Worm (Caenorhabditis elegans) whole organism, mixed stage, embryonic: ENCODE results near the gene cbn-1.

ENCODE experiments used
- blmp-1 ChIP-seq: fragments of 150-350 bp; optimal IDR thresholded peaks from 2 replicates; lab custom pipeline; 2014; ENCODE audit warnings: missing biosample characterization, missing genetic modification characterization
- ham-2 ChIP-seq: fragments of 200-800 bp; sonication (Bioruptor generic); optimal IDR thresholded peaks from 2 replicates; lab custom pipeline; 2018; ENCODE audit warnings: mild to moderate bottlenecking, missing genetic modification characterization, missing compliant biosample characterization
- mab-5 ChIP-seq: fragments of 150-350 bp; optimal IDR thresholded peaks from 2 replicates; lab custom pipeline; 2014; ENCODE audit warnings: missing biosample characterization, missing genetic modification characterization
- mep-1 ChIP-seq: fragments of 150-350 bp; optimal IDR thresholded peaks from 2 replicates; lab custom pipeline; 2017; ENCODE audit warnings: missing biosample characterization, missing genetic modification reagents, missing genetic modification characterization, inconsistent platforms
- nhr-12 ChIP-seq: fragments of 150-350 bp; optimal IDR thresholded peaks from 2 replicates; lab custom pipeline; 2014; ENCODE audit warnings: missing biosample characterization, missing genetic modification characterization
- tbx-8 ChIP-seq: fragments of 200-800 bp; sonication (Bioruptor generic); optimal IDR thresholded peaks from 2 replicates; lab custom pipeline; 2018; ENCODE audit warnings: mild to moderate bottlenecking, missing genetic modification characterization, moderate library complexity, missing compliant biosample characterization
- unc-39 ChIP-seq: fragments of 150-350 bp; optimal IDR thresholded peaks from 2 replicates; lab custom pipeline; 2014; ENCODE audit warnings: missing biosample characterization, missing genetic modification characterization
- unc-62 ChIP-seq: fragments of 150-350 bp; optimal IDR thresholded peaks from 2 replicates; lab custom pipeline; 2014; ENCODE audit warnings: missing biosample characterization, missing genetic modification reagents, missing genetic modification characterization

DNA sequence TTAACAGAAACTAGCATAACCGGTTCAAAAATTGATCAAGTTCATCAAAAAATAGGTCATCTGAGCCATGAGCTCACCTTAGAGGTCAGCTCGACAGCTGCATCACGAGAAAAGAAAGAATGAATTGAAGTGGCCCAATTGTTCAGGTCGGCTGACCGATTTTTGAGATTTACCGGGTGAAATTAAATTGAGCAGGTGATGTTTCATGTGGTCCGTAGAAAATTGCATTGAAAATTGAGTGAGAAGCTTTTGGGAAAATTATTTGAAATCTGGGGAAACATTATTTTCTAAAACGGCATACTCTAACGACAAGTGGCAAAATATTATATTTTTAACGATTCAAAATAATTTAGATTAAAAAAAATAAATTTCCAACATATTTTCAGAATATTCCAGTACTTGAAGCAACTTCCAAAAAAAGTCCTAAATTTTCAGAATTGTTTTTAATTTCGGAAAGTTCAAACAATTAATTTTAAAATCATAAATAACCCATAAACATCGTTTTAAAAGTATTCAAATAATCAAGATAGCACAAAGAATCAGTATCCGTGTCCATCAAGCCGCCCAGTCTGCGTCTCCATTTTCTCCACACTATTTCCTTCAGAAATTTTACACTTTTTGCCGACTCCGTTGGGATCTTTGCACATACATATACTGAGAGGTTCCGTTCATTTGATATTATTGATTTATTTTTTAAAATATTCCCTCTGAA, 6.5 kb downstream of the cbn-1 start, which contains the start of gene sgcb-1:
- no peak for TF ChIP-seq mep-1 (tag; lab: Kevin White, UChicago)
- TF ChIP-seq mab-5 (tag; lab: Kevin White, UChicago) = no peak
- no peak for TF ChIP-seq blmp-1 (tag; lab: Kevin White, UChicago)
- TF ChIP-seq unc-39 (tag; lab: Kevin White, UChicago) = no peak
- TF ChIP-seq tbx-8 (GFP tag; lab: Kevin White, UChicago) = no peak
- no peak for TF ChIP-seq nhr-12 (tag; lab: Kevin White, UChicago)
- TF ChIP-seq ham-2 (GFP tag; lab: Kevin White, UChicago) = no peak
- TF ChIP-seq unc-62 (GFP tag; lab: Kevin White, UChicago) = no peak
